Worm (Caenorhabditis elegans): ENCODE results near the gene haf-7.
"Not testable (repeated sequence)": the region's sequence is repeated elsewhere in the genome, so short reads cannot be mapped to it uniquely, and the experiment has no call there.

Gene haf-7

DNA sequence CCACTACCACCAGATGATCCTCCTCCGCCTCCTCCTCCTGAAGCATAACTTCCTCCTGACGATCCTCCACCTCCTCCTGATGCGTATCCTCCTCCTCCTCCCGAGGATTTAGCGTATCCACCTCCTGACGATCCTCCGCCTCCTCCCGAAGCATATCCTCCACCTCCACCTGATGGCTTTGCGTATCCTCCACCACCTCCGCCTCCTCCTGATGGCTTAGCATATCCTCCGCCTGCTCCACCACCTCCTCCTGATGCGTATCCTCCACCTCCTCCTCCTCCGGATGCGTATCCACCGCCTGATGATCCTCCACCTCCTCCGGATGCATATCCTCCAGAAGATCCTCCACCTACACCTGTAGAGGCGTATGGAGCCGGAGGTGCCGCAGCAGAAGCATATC, 28.2 kb upstream of the haf-7 start:
- TF ChIP-seq nhr-11 (tag; optimal IDR thresholded peaks at IDR 0.05) (no peak), sma-3 (GFP tag; optimal IDR thresholded peaks at IDR 0.05) (no peak), ztf-11 (tag; optimal IDR thresholded peaks at IDR 0.05) (no peak), ZK546.5 (tag; optimal IDR thresholded peaks at IDR 0.05) (no peak), snpc-4 (tag; optimal IDR thresholded peaks at IDR 0.05) (no peak), nhr-12 (tag; optimal IDR thresholded peaks at IDR 0.05) (no peak), mdl-1 (tag; optimal IDR thresholded peaks at IDR 0.05) (no peak), R02D3.7 (tag; optimal IDR thresholded peaks at IDR 0.05) (no peak), Y55F3AM.14 (GFP tag; optimal IDR thresholded peaks at IDR 0.05) (no peak), nhr-6 (tag; optimal IDR thresholded peaks at IDR 0.05) (no peak)

- no peak for TF ChIP-seq unc-62 (GFP tag; optimal IDR thresholded peaks at IDR 0.05)
- TF ChIP-seq unc-39 (tag; optimal IDR thresholded peaks at IDR 0.05): no peak
- TF ChIP-seq nhr-10 (tag; optimal IDR thresholded peaks at IDR 0.05): no peak
- no peak for TF ChIP-seq R02D3.7 (tag; optimal IDR thresholded peaks at IDR 0.05)
- TF ChIP-seq sem-4 (tag; optimal IDR thresholded peaks at IDR 0.05): no peak
- no peak for TF ChIP-seq nhr-77 (tag; optimal IDR thresholded peaks at IDR 0.05)
- no peak for TF ChIP-seq unc-55 (GFP tag; optimal IDR thresholded peaks at IDR 0.05)
- no peak for TF ChIP-seq nhr-25 (tag; optimal IDR thresholded peaks at IDR 0.05)
- no peak for TF ChIP-seq blmp-1 (tag; optimal IDR thresholded peaks at IDR 0.05; ENCODE audit: insufficient read depth)
- TF ChIP-seq zag-1 (tag; optimal IDR thresholded peaks at IDR 0.05): no peak
- no peak for TF ChIP-seq F13H6.1 (tag; optimal IDR thresholded peaks at IDR 0.05)
- no peak for TF ChIP-seq sma-3 (GFP tag; optimal IDR thresholded peaks at IDR 0.05)
Observed at ce11 chrV:14746975-14747374, 26.1 kb upstream of the haf-7 start.

DNA sequence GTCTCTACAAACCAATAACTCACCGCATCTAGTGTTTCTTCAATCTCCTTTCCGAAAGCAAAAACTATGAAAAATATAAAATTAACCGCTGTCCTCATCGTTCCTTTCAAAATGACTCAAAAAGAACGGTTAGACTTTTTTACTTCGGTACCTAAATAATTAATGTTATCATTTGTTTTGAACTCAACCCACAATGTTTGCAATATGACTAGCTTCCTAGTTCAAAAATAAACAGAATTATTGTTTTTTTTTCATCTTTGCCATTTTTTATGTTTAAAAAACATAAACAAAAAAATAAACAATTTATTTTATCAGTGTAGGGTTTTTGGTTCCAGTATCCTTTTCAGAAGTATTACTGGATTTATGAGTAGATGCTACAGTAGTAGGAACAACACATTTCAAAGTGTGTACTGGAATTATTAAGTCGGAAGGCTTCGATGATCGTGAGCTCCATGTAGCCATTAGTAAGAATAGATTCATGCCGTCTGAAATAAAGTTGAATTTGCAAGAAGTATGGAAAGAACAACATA, 24.4 kb upstream of the haf-7 start, which contains the start of the genes lipl-8 and Y50E8A.22:
TSS of gene lipl-8 (minus strand) at position 101 of the 530 bp plus-strand sequence.
TSS of gene Y50E8A.22 (minus strand) at position 480 of the 530 bp plus-strand sequence.
- no peak for TF ChIP-seq nhr-77 (tag; optimal IDR thresholded peaks at IDR 0.05)
- TF ChIP-seq lin-11 (tag; optimal IDR thresholded peaks at IDR 0.05): no peak

DNA sequence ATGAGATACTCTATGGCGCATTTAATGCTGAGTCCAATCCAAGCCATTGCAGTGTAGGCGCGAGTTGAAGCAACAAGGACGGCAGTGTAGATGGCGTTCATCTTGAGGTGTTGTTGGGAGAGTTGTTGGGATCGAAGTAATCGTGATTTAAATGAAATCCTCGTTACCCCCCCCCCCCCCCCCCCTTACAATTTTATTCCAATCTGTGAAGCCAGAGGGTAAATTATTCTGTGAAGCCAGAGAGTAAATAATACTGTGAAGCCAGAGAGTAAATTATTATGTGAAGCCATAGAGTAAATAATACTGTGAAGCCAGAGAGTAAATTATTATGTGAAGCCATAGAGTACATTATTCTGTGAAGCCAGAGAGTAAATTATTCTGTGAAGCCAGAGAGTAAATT, 22.7 kb upstream of the haf-7 start, which contains the start of gene nspa-10:
TSS of gene nspa-10 (minus strand) at position 101 of the 400 bp plus-strand sequence.
- not testable (repeated sequence) for TF ChIP-seq ztf-1 (GFP tag; conservative IDR thresholded peaks at IDR 0.05); blmp-1 (tag; optimal IDR thresholded peaks at IDR 0.05; ENCODE audit: insufficient read depth); nhr-12 (tag; optimal IDR thresholded peaks at IDR 0.05)

- TF ChIP-seq lin-39 (tag; optimal IDR thresholded peaks at IDR 0.05) (no peak), crh-2 (tag; optimal IDR thresholded peaks at IDR 0.05) (no peak), ztf-1 (GFP tag; conservative IDR thresholded peaks at IDR 0.05) (no peak), ztf-11 (tag; optimal IDR thresholded peaks at IDR 0.05) (no peak), dmd-4 (tag; optimal IDR thresholded peaks at IDR 0.05) (no peak), nhr-23 (tag; optimal IDR thresholded peaks at IDR 0.05) (no peak), ceh-82 (tag; optimal IDR thresholded peaks at IDR 0.05) (no peak), snpc-4 (tag; optimal IDR thresholded peaks at IDR 0.05) (no peak), ztf-4 (tag; optimal IDR thresholded peaks at IDR 0.05) (no peak), unc-62 (GFP tag; optimal IDR thresholded peaks at IDR 0.05) (no peak), nhr-21 (tag; optimal IDR thresholded peaks at IDR 0.05) (no peak), mbf-1 (tag; optimal IDR thresholded peaks at IDR 0.05) (no peak), lin-13 (GFP tag; optimal IDR thresholded peaks at IDR 0.05) (no peak), nhr-12 (tag; optimal IDR thresholded peaks at IDR 0.05) (no peak), lsy-2 (tag; optimal IDR thresholded peaks at IDR 0.05) (no peak), unc-39 (tag; optimal IDR thresholded peaks at IDR 0.05) (no peak), Y55F3AM.14 (GFP tag; optimal IDR thresholded peaks at IDR 0.05) (no peak)
Observed at ce11 chrV:14762563-14762962, 10.5 kb upstream of the haf-7 start.

DNA sequence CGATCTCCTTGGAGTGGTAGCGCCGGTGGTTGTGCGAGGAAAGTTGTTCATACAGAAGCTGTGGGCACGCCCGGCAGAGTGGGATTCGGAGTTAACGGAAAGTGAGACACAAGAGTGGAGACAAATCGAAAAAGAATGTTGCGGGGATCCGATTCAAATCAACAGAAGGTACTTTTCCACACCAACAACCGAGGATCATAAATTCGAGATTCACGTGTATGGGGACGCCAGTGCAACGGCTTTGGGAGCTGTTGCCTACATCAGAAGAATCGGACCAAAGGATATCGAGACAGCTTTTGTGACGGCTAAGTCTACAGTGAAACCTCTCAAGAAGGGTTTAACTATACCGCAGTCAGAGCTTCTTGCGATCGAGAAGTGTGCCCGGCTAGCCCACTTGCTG, 9.5 kb upstream of the haf-7 start:
- TF ChIP-seq crh-2 (tag; optimal IDR thresholded peaks at IDR 0.05) (no peak), ceh-82 (tag; optimal IDR thresholded peaks at IDR 0.05) (no peak), C34F6.9 (tag; optimal IDR thresholded peaks at IDR 0.05) (no peak), lin-13 (GFP tag; optimal IDR thresholded peaks at IDR 0.05) (no peak), skn-1 (tag; optimal IDR thresholded peaks at IDR 0.05) (no peak), sma-9 (GFP tag; optimal IDR thresholded peaks at IDR 0.05) (no peak), sma-9 (tag; optimal IDR thresholded peaks at IDR 0.05) (no peak), lin-11 (tag; optimal IDR thresholded peaks at IDR 0.05) (no peak), elt-1 (tag; optimal IDR thresholded peaks at IDR 0.05) (no peak), F13H6.1 (tag; optimal IDR thresholded peaks at IDR 0.05) (no peak), Y55F3AM.14 (GFP tag; optimal IDR thresholded peaks at IDR 0.05) (no peak), lin-39 (tag; optimal IDR thresholded peaks at IDR 0.05) (no peak), gmeb-1 (tag; optimal IDR thresholded peaks at IDR 0.05) (no peak), ama-1 (optimal IDR thresholded peaks at IDR 0.05) (no peak), nhr-11 (tag; optimal IDR thresholded peaks at IDR 0.05) (no peak), elt-3 (tag; optimal IDR thresholded peaks at IDR 0.05) (no peak), zag-1 (tag; optimal IDR thresholded peaks at IDR 0.05) (no peak), nhr-129 (tag; optimal IDR thresholded peaks at IDR 0.05) (no peak), egl-27 (tag; optimal IDR thresholded peaks at IDR 0.05) (no peak)

Data from whole organism, L2 larva.